Worm (Caenorhabditis elegans) whole organism, young adult: ENCODE measurements around the gene F48G7.12.

Experiments used
- F39B2.1 ChIP-seq: fragments of 200-800 bp; sonication (Bioruptor generic); IDR thresholded peaks from 2 replicates; pipeline ENCODE4 v1.3.6; 2022; ENCODE audit warnings: missing genetic modification reagents, missing genetic modification characterization, missing compliant biosample characterization
- F49E8.2 ChIP-seq: sonication (generic microtip); optimal IDR thresholded peaks from 3 replicates; lab custom pipeline; 2017; ENCODE audit warnings: missing genetic modification characterization, mild to moderate bottlenecking, missing compliant biosample characterization, antibody characterized with exemption, moderate library complexity; ENCODE audit not compliant: insufficient read depth
- F52B5.7 ChIP-seq: sonication (generic microtip); optimal IDR thresholded peaks from 2 replicates; lab custom pipeline; 2016; ENCODE audit warnings: mild to moderate bottlenecking, missing genetic modification characterization, missing compliant biosample characterization
- F57A8.1 ChIP-seq: fragments of 200-800 bp; sonication (Bioruptor generic); optimal IDR thresholded peaks from 2 replicates; lab custom pipeline; 2018; ENCODE audit warnings: mild to moderate bottlenecking, missing genetic modification characterization, moderate library complexity, missing compliant biosample characterization
- K11D2.4 ChIP-seq: fragments of 200-800 bp; sonication (Bioruptor generic); IDR thresholded peaks from 2 replicates; pipeline ENCODE4 v1.3.6; 2022; ENCODE audit warnings: missing genetic modification reagents, missing genetic modification characterization, missing compliant biosample characterization
- T07F8.4 ChIP-seq: sonication (generic microtip); optimal IDR thresholded peaks from 2 replicates; lab custom pipeline; 2016; ENCODE audit warnings: mild to moderate bottlenecking, missing genetic modification characterization, moderate library complexity, missing compliant biosample characterization
- Y67H2A.10 ChIP-seq: fragments of 200-800 bp; sonication (Bioruptor generic); conservative IDR thresholded peaks from 2 replicates; pipeline ENCODE4 v1.3.6; 2022; ENCODE audit warnings: missing genetic modification reagents, missing genetic modification characterization, missing compliant biosample characterization
- Y95B8A.8 ChIP-seq: fragments of 200-800 bp; sonication (Bioruptor generic); IDR thresholded peaks from 2 replicates; pipeline ENCODE4 v1.3.6; 2022; ENCODE audit warnings: missing genetic modification reagents, missing genetic modification characterization, missing compliant biosample characterization
- akir-1 ChIP-seq: fragments of 200-800 bp; sonication (Bioruptor generic); optimal IDR thresholded peaks from 2 replicates; lab custom pipeline; 2018; ENCODE audit warnings: mild to moderate bottlenecking, missing genetic modification characterization, moderate library complexity, missing compliant biosample characterization
- ama-1 ChIP-seq, 3 experiments: fragments of 150-350 bp in 1 of 3; sonication (generic microtip) in 2 of 3; optimal IDR thresholded peaks; 2 replicates each; lab custom pipeline; 2014 to 2018; ENCODE audit warnings: missing biosample characterization in 2 of 3, missing genetic modification characterization in 2 of 3, missing genetic modification reagents in 2 of 3
- aptf-3 ChIP-seq: fragments of 200-800 bp; sonication (Bioruptor generic); IDR thresholded peaks from 2 replicates; pipeline ENCODE4 v1.3.6; 2022; ENCODE audit warnings: missing genetic modification characterization, missing compliant biosample characterization
- atf-7 ChIP-seq: sonication (generic microtip); optimal IDR thresholded peaks from 2 replicates; lab custom pipeline; 2017; ENCODE audit warnings: mild to moderate bottlenecking, missing genetic modification characterization, missing compliant biosample characterization
- bed-1 ChIP-seq: fragments of 200-800 bp; sonication (Bioruptor generic); IDR thresholded peaks from 2 replicates; pipeline ENCODE4 v1.3.6; 2022; ENCODE audit warnings: missing genetic modification reagents, missing genetic modification characterization, missing compliant biosample characterization
- ceh-79 ChIP-seq: sonication (generic microtip); optimal IDR thresholded peaks from 2 replicates; lab custom pipeline; 2017; ENCODE audit warnings: mild to moderate bottlenecking, missing genetic modification characterization, missing compliant biosample characterization
- ceh-91 ChIP-seq: fragments of 200-800 bp; sonication (Bioruptor generic); IDR thresholded peaks from 2 replicates; pipeline ENCODE4 v1.3.6; 2022; ENCODE audit warnings: missing genetic modification reagents, missing genetic modification characterization, missing compliant biosample characterization
- chd-7 ChIP-seq: sonication (generic microtip); optimal IDR thresholded peaks from 2 replicates; lab custom pipeline; 2016; ENCODE audit warnings: mild to moderate bottlenecking, missing genetic modification characterization, moderate library complexity, missing compliant biosample characterization
- dpff-1 ChIP-seq: sonication (generic microtip); optimal IDR thresholded peaks from 2 replicates; lab custom pipeline; 2017; ENCODE audit warnings: mild to moderate bottlenecking, missing genetic modification characterization, missing compliant biosample characterization
- efl-1 ChIP-seq: fragments of 150-350 bp; optimal IDR thresholded peaks from 2 replicates; lab custom pipeline; 2014; ENCODE audit warnings: missing biosample characterization, missing genetic modification reagents, missing genetic modification characterization
- egrh-3 ChIP-seq: fragments of 200-800 bp; sonication (Bioruptor generic); IDR thresholded peaks from 2 replicates; pipeline ENCODE4 v1.3.6; 2022; ENCODE audit warnings: missing genetic modification reagents, missing genetic modification characterization, missing compliant biosample characterization
- him-1 ChIP-seq: sonication (generic microtip); optimal IDR thresholded peaks from 2 replicates; lab custom pipeline; 2016; ENCODE audit warnings: missing genotype, missing genetic modification reagents, missing genetic modification characterization, missing compliant biosample characterization
- hlh-26 ChIP-seq: fragments of 200-800 bp; sonication (Bioruptor generic); conservative IDR thresholded peaks from 2 replicates; pipeline ENCODE4 v1.3.6; 2022; ENCODE audit warnings: missing genetic modification reagents, missing genetic modification characterization, missing compliant biosample characterization
- hmg-20 ChIP-seq: fragments of 200-800 bp; sonication (Bioruptor generic); IDR thresholded peaks from 2 replicates; pipeline ENCODE4 v1.3.6; 2022; ENCODE audit warnings: missing genetic modification reagents, missing genetic modification characterization, missing compliant biosample characterization
- lin-26 ChIP-seq: fragments of 200-800 bp; sonication (Bioruptor generic); IDR thresholded peaks from 2 replicates; pipeline ENCODE4 v1.3.6; 2022; ENCODE audit warnings: missing genetic modification reagents, missing genetic modification characterization, missing compliant biosample characterization
- lin-35 ChIP-seq, 3 experiments: fragments of 150-350 bp in 2 of 3; sonication (generic microtip) in 1 of 3; optimal IDR thresholded peaks; 2 replicates each; lab custom pipeline; 2014 to 2018; ENCODE audit warnings: missing biosample characterization in 3 of 3, missing genetic modification characterization in 3 of 3, missing genetic modification reagents in 3 of 3
- lsy-27 ChIP-seq: sonication (generic microtip); optimal IDR thresholded peaks from 2 replicates; lab custom pipeline; 2017; ENCODE audit warnings: missing genetic modification characterization, mild to moderate bottlenecking, missing compliant biosample characterization, antibody characterized with exemption, missing genotype, borderline replicate concordance; ENCODE audit not compliant: insufficient read depth
- mcd-1 ChIP-seq: fragments of 200-800 bp; sonication (Bioruptor generic); IDR thresholded peaks from 2 replicates; pipeline ENCODE4 v1.3.6; 2022; ENCODE audit warnings: missing genetic modification reagents, missing genetic modification characterization, missing compliant biosample characterization
- mes-4 ChIP-seq: sonication (generic microtip); optimal IDR thresholded peaks from 2 replicates; lab custom pipeline; 2016; ENCODE audit warnings: missing genotype, missing genetic modification characterization, missing compliant biosample characterization
- nfyb-1 ChIP-seq: fragments of 200-800 bp; sonication (Bioruptor generic); IDR thresholded peaks from 2 replicates; pipeline ENCODE4 v1.3.6; 2022; ENCODE audit warnings: missing genetic modification reagents, missing genetic modification characterization, missing compliant biosample characterization
- nhr-120 ChIP-seq: fragments of 200-800 bp; sonication (Bioruptor generic); IDR thresholded peaks from 2 replicates; pipeline ENCODE4 v1.3.6; 2022; ENCODE audit warnings: missing genetic modification characterization, missing compliant biosample characterization
- nhr-80 ChIP-seq: sonication (generic microtip); optimal IDR thresholded peaks from 2 replicates; lab custom pipeline; 2016; ENCODE audit warnings: missing genetic modification characterization, missing compliant biosample characterization
- sdz-38 ChIP-seq: sonication (generic microtip); optimal IDR thresholded peaks from 2 replicates; lab custom pipeline; 2016; ENCODE audit warnings: missing genotype, missing genetic modification characterization, missing compliant biosample characterization
- snpc-1.1 ChIP-seq: sonication (generic microtip); optimal IDR thresholded peaks from 2 replicates; lab custom pipeline; 2017; ENCODE audit warnings: missing genetic modification characterization, mild to moderate bottlenecking, missing compliant biosample characterization, antibody characterized with exemption, moderate library complexity, missing genotype, missing genetic modification reagents; ENCODE audit not compliant: insufficient read depth
- snpc-4 ChIP-seq, 5 experiments: fragments of 150-350 bp in 1 of 5; sonication (generic microtip) in 4 of 5; optimal IDR thresholded peaks; 2 replicates each; lab custom pipeline; 2014 to 2018; ENCODE audit warnings: missing genetic modification characterization in 5 of 5, missing biosample characterization in 3 of 5, antibody characterized with exemption in 2 of 5, mild to moderate bottlenecking in 2 of 5, missing compliant biosample characterization in 2 of 5, missing genotype in 2 of 5, moderate library complexity in 2 of 5, missing genetic modification reagents in 1 of 5
- somi-1 ChIP-seq: fragments of 200-800 bp; sonication (Bioruptor generic); optimal IDR thresholded peaks from 2 replicates; lab custom pipeline; 2018; ENCODE audit warnings: mild to moderate bottlenecking, missing genetic modification characterization, missing compliant biosample characterization
- sptf-2 ChIP-seq: fragments of 200-800 bp; sonication (Bioruptor generic); optimal IDR thresholded peaks from 2 replicates; lab custom pipeline; 2018; ENCODE audit warnings: mild to moderate bottlenecking, missing genetic modification characterization, missing compliant biosample characterization
- zfh-2 ChIP-seq: fragments of 200-800 bp; sonication (Bioruptor generic); conservative IDR thresholded peaks from 2 replicates; pipeline ENCODE4 v1.3.6; 2022; ENCODE audit warnings: missing genetic modification reagents, missing genetic modification characterization, missing compliant biosample characterization
- ztf-28 ChIP-seq: fragments of 200-800 bp; sonication (Bioruptor generic); IDR thresholded peaks from 2 replicates; pipeline ENCODE4 v1.3.6; 2022; ENCODE audit warnings: missing genetic modification reagents, missing genetic modification characterization, missing compliant biosample characterization
- ztf-3 ChIP-seq: fragments of 200-800 bp; sonication (Bioruptor generic); optimal IDR thresholded peaks from 2 replicates; lab custom pipeline; 2018; ENCODE audit warnings: mild to moderate bottlenecking, missing genetic modification characterization, missing compliant biosample characterization

F48G7.12 gene

DNA sequence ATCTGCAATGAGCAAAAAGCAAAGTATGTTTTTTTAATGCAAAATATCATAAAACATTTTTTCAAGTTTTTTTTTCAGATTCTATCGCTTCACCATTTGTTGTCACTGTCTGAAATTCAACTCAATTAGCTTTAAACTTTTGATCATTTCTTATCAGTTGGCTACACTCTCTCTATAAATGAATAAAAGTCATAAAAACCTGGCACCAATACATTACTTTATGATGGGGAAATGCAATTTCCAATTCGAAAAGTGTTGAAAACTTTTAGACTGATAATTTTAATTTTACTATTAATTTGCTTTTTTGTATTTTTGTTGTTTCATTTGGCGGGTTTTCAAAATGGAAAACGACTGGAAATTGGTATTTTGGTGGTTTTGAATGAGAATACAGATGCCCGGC lies 37.8 kb upstream of the F48G7.12 start, which contains the start of gene F31F4.1:
F31F4.1 (plus strand) TSS at position 203 of the 400 bp plus-strand sequence.
- TF ChIP-seq nhr-80 (peak; percentile 21), Y95B8A.8 (GFP tag; lab: Robert Waterston, UW) (no peak)

DNA sequence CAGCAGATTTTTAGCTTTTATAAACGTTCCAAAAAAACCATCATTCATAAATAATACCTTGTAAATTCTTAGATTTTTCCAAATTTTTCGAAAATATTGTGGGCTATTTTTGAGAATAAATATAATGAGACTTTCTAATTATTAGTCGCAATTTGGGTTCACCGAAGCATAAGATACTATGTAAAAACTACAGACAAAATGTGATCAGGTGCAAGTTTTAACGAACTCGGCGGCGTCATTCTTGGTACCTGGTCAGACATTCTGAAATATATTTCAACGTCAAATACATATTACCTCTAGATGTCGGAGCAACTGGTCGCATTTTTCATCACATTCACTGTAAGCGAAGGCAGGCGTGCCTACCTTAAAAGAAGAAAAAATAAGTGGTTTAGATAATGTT lies 36.0 kb upstream of the F48G7.12 start, which contains the start of gene srx-23:
srx-23 (plus strand) TSS at position 301 of the 400 bp plus-strand sequence.
- TF ChIP-seq bed-1, result no peak
- TF ChIP-seq somi-1 (GFP tag; lab: Kevin White, UChicago), result no peak
- no peak for TF ChIP-seq mes-4 (tag; lab: Kevin White, UChicago)
- no peak for TF ChIP-seq Y67H2A.10 (GFP tag; lab: Robert Waterston, UW)
- TF ChIP-seq sdz-38 (tag; lab: Kevin White, UChicago), result no peak
- no peak for TF ChIP-seq nhr-80
- TF ChIP-seq ztf-28, result no peak
- TF ChIP-seq F52B5.7 (tag; lab: Kevin White, UChicago), result no peak
- no peak for TF ChIP-seq ama-1 (optimal IDR thresholded peaks at IDR 0.05; lab: Kevin White, UChicago)
- no peak for TF ChIP-seq ama-1 (GFP tag; optimal IDR thresholded peaks at IDR 0.05; lab: Kevin White, UChicago)
- TF ChIP-seq nfyb-1 (GFP tag; lab: Robert Waterston, UW), result no peak
- no peak for TF ChIP-seq chd-7 (tag; lab: Kevin White, UChicago)

DNA sequence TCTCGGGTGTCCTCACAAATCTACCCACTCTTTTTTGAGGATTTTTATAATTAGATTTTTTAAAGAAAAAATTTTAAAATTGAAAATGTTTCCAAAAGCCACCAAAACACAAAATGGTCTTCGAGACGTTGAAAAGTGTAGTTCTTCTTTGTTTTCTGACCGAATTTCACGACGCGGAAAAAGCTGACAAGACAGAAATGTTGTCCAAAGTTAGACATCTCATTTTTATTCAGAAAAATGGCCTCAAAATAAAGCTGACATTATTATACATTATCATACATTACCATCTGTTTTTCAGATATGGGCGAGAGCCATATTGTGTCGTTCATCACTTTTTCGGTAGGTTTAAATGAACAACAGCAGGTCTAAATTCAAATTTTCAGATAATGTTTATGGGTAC lies 33.6 kb upstream of the F48G7.12 start, which contains the start of gene srx-22:
srx-22 (plus strand) TSS at position 301 of the 400 bp plus-strand sequence.
- TF ChIP-seq ceh-79 (tag; lab: Kevin White, UChicago) (no peak), ceh-91 (GFP tag; lab: Robert Waterston, UW) (no peak), efl-1 (GFP tag; lab: Kevin White, UChicago) (no peak), hmg-20 (GFP tag; lab: Robert Waterston, UW) (no peak), lin-26 (GFP tag; lab: Robert Waterston, UW) (no peak)

DNA sequence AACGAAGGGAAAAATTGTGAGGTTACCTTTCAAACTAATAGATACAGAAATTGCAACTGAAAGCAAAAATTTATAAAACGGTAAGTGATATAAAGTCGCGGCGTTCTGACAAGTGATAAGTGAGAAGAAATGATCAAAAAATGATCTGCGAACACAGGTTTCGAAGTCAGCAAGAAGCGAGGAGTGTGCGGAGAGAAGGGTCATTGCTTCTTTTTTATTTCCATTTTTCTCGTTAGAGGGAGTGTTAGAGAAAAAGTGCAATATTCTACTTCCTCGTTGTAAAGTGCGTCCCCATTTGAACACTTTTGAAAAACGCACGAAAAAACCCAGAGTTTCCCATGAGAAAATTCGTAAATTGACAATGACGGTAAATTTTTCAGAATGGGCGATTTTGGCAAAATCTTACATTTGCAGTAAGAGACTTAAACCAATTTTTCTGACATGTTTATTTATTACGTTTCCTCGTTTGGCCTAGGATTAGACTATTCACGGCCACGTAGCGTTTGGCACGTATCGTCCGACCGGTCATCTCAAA lies 30.6 kb upstream of the F48G7.12 start, which contains the start of the genes fbxa-72 and srx-21:
fbxa-72 (minus strand) TSS at position 204 of the 535 bp plus-strand sequence.
srx-21 (plus strand) TSS at position 485 of the 535 bp plus-strand sequence.
- TF ChIP-seq F39B2.1 (GFP tag; lab: Robert Waterston, UW) (no peak), nhr-80 (peak; percentile 69), akir-1 (no peak), hlh-26 (GFP tag; lab: Robert Waterston, UW) (no peak), efl-1 (GFP tag; lab: Kevin White, UChicago) (no peak)

DNA sequence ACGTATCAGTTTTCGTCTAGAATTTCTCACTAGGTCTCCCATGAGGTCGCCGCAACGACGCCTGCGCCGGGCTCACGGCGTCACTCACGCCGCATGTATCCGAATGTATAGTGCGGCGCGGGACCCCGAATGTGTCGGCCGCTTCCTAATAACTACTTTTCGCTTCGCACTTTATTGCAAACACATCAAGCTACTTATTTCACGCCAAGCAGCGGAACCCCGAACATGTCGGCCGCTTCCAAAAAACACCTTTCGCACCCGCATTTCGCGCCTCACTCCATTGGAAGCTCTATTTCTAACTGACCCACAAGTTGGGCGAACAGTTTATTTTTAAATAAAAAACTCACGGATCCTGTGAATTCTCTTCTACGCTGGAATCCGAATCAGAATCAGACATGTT lies 30.1 kb upstream of the F48G7.12 start:
- TF ChIP-seq K11D2.4 (GFP tag; lab: Robert Waterston, UW) (no peak), zfh-2 (GFP tag; lab: Robert Waterston, UW) (0 out of 2 replicates have a peak, but pooled peaks have one; percentile 42), snpc-1.1 (peak; percentile 54), egrh-3 (GFP tag; lab: Robert Waterston, UW) (no peak), snpc-4 (GFP tag; optimal IDR thresholded peaks at IDR 0.05; lab: Kevin White, UChicago) (no peak), snpc-4 (tag; optimal IDR thresholded peaks at IDR 0.05; lab: Kevin White, UChicago) (peak in 2 of 4 experiments; percentile 78 to 88)

DNA sequence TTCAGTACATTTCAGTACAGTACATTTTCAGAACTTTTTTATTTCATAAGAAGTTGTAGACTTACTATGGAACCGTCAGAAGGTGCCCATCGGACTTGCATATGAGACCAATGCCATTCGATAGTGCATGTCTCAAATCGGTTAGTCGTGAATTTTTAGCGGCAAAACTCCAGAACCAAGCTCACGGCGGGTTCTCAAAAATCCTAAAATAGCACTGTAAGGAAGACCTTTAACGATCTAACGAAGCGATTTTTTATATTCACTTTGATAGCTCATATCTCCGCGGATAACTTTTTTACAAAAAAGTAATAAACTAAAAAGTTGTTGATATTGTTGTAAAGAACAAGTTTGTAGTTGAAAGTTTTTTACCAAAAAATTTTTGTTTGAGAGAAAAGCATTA lies 28.2 kb upstream of the F48G7.12 start, which contains the start of gene sru-25:
sru-25 (minus strand) TSS at position 101 of the 400 bp plus-strand sequence.
- TF ChIP-seq aptf-3 (GFP tag; lab: Robert Waterston, UW) (no peak), dpff-1 (tag; lab: Kevin White, UChicago) (no peak), lsy-27 (tag; lab: Kevin White, UChicago) (no peak), T07F8.4 (tag; lab: Kevin White, UChicago) (no peak), F49E8.2 (no peak), nhr-120 (no peak), atf-7 (tag; lab: Kevin White, UChicago) (no peak), ztf-3 (GFP tag; lab: Kevin White, UChicago) (no peak), him-1 (tag; lab: Kevin White, UChicago) (no peak), F57A8.1 (GFP tag; lab: Kevin White, UChicago) (no peak), sptf-2 (GFP tag; lab: Kevin White, UChicago) (no peak), nfyb-1 (GFP tag; lab: Robert Waterston, UW) (no peak), ztf-28 (no peak), mcd-1 (GFP tag; lab: Robert Waterston, UW) (no peak), lin-35 (GFP tag; optimal IDR thresholded peaks at IDR 0.05; lab: Kevin White, UChicago) (no peak)
